Worm (Caenorhabditis elegans) whole organism, midembryonic: ENCODE measurements around the gene C09E8.1.
"Not testable (repeated sequence)": the region's sequence is repeated elsewhere in the genome, so short reads cannot be mapped to it uniquely, and the experiment has no call there.

ENCODE experiments used
- T22C8.4 ChIP-seq: fragments of 200-800 bp; sonication (Bioruptor generic); IDR thresholded peaks from 2 replicates; pipeline ENCODE4 v1.3.6; 2022; ENCODE audit warnings: missing genetic modification characterization, missing compliant biosample characterization
- cog-1 ChIP-seq: sonication (generic microtip); optimal IDR thresholded peaks from 2 replicates; lab custom pipeline; 2016; ENCODE audit warnings: missing genetic modification characterization, missing compliant biosample characterization
- flt-1 ChIP-seq: fragments of 200-800 bp; sonication (Bioruptor generic); IDR thresholded peaks from 2 replicates; pipeline ENCODE4 v1.3.6; 2022; ENCODE audit warnings: missing genetic modification characterization, missing compliant biosample characterization
- klf-2 ChIP-seq: fragments of 200-800 bp; sonication (Bioruptor generic); conservative IDR thresholded peaks from 2 replicates; pipeline ENCODE4 v1.3.6; 2022; ENCODE audit warnings: missing genetic modification reagents, missing genetic modification characterization, missing compliant biosample characterization
- med-1 ChIP-seq: sonication (generic microtip); optimal IDR thresholded peaks from 2 replicates; lab custom pipeline; 2017; ENCODE audit warnings: missing genetic modification characterization, mild to moderate bottlenecking, missing compliant biosample characterization, antibody characterized with exemption, missing genetic modification reagents; ENCODE audit not compliant: insufficient read depth
- ref-1 ChIP-seq: fragments of 200-800 bp; sonication (Bioruptor generic); conservative IDR thresholded peaks from 2 replicates; pipeline ENCODE4 v1.3.6; 2022; ENCODE audit warnings: missing genetic modification reagents, missing genetic modification characterization, missing compliant biosample characterization
- tab-1 ChIP-seq: fragments of 200-800 bp; sonication (Bioruptor generic); IDR thresholded peaks from 2 replicates; pipeline ENCODE4 v1.3.6; 2022; ENCODE audit warnings: missing genetic modification characterization, missing compliant biosample characterization
- ztf-23 ChIP-seq: fragments of 200-800 bp; sonication (Bioruptor generic); IDR thresholded peaks from 2 replicates; pipeline ENCODE4 v1.3.6; 2022; ENCODE audit warnings: missing genetic modification reagents, missing genetic modification characterization, missing compliant biosample characterization
- ztf-29 ChIP-seq: fragments of 200-800 bp; sonication (Bioruptor generic); IDR thresholded peaks from 2 replicates; pipeline ENCODE4 v1.3.6; 2022; ENCODE audit warnings: missing genetic modification reagents, missing genetic modification characterization, missing compliant biosample characterization

C09E8.1 gene

ce11 chrII:556185-556584 is at the start of gene C09E8.1, which contains the start of gene C09E8.6:
TSS of gene C09E8.1 (plus strand) at chrII:556485.
TSS of gene C09E8.6 (plus strand) at chrII:556497.
- TF ChIP-seq cog-1 (tag; lab: Kevin White, UChicago) (no peak), med-1 (GFP tag; lab: Kevin White, UChicago) (no peak), flt-1 (GFP tag; lab: Robert Waterston, UW) (no peak), ztf-23 (GFP tag; lab: Robert Waterston, UW) (no peak), tab-1 (no peak), ztf-29 (no peak), klf-2 (GFP tag; lab: Robert Waterston, UW) (no peak), T22C8.4 (GFP tag; lab: Robert Waterston, UW) (no peak), ref-1 (no peak)

ce11 chrII:508603-509002 is 47.7 kb upstream of the C09E8.1 start:
- TF ChIP-seq klf-2 (GFP tag; lab: Robert Waterston, UW) = no peak
- no peak for TF ChIP-seq flt-1 (GFP tag; lab: Robert Waterston, UW)
- TF ChIP-seq cog-1 (tag; lab: Kevin White, UChicago) = no peak
- no peak for TF ChIP-seq T22C8.4 (GFP tag; lab: Robert Waterston, UW)
- TF ChIP-seq ref-1 = no peak
- no peak for TF ChIP-seq ztf-29
- TF ChIP-seq ztf-23 (GFP tag; lab: Robert Waterston, UW) = no peak
- TF ChIP-seq med-1 (GFP tag; lab: Kevin White, UChicago) = no peak

- TF ChIP-seq tab-1 (no peak), ztf-23 (GFP tag; lab: Robert Waterston, UW) (no peak), ref-1 (no peak), ztf-29 (no peak), T22C8.4 (GFP tag; lab: Robert Waterston, UW) (no peak), flt-1 (GFP tag; lab: Robert Waterston, UW) (no peak)
Observed at ce11 chrII:509230-509629, 47.1 kb upstream of the C09E8.1 start, which contains the start of gene srh-105. TSS of gene srh-105 (minus strand) at chrII:509330.

ce11 chrII:511968-512367 is 44.3 kb upstream of the C09E8.1 start:
- TF ChIP-seq klf-2 (GFP tag; lab: Robert Waterston, UW) (no peak), T22C8.4 (GFP tag; lab: Robert Waterston, UW) (no peak), ref-1 (no peak), tab-1 (no peak), cog-1 (tag; lab: Kevin White, UChicago) (no peak), ztf-23 (GFP tag; lab: Robert Waterston, UW) (no peak), ztf-29 (no peak), flt-1 (GFP tag; lab: Robert Waterston, UW) (no peak), med-1 (GFP tag; lab: Kevin White, UChicago) (no peak)

ce11 chrII:512630-513029 is 43.7 kb upstream of the C09E8.1 start:
- TF ChIP-seq tab-1 (no peak), med-1 (GFP tag; lab: Kevin White, UChicago) (no peak), flt-1 (GFP tag; lab: Robert Waterston, UW) (no peak), ztf-23 (GFP tag; lab: Robert Waterston, UW) (no peak), T22C8.4 (GFP tag; lab: Robert Waterston, UW) (no peak), ztf-29 (no peak), cog-1 (tag; lab: Kevin White, UChicago) (no peak), klf-2 (GFP tag; lab: Robert Waterston, UW) (no peak), ref-1 (no peak)

ce11 chrII:515765-516164 is 40.5 kb upstream of the C09E8.1 start, which contains the start of gene mab-9:
TSS of gene mab-9 (plus strand) at chrII:516024.
- TF ChIP-seq tab-1 (no peak), klf-2 (GFP tag; lab: Robert Waterston, UW) (no peak), flt-1 (GFP tag; lab: Robert Waterston, UW) (no peak), ref-1 (no peak), ztf-23 (GFP tag; lab: Robert Waterston, UW) (no peak)

ce11 chrII:521720-522119 is 34.6 kb upstream of the C09E8.1 start:
- no peak for TF ChIP-seq ztf-23 (GFP tag; lab: Robert Waterston, UW)
- TF ChIP-seq cog-1 (tag; lab: Kevin White, UChicago) = no peak
- TF ChIP-seq ref-1 = no peak
- no peak for TF ChIP-seq tab-1
- no peak for TF ChIP-seq ztf-29
- TF ChIP-seq flt-1 (GFP tag; lab: Robert Waterston, UW) = no peak
- no peak for TF ChIP-seq med-1 (GFP tag; lab: Kevin White, UChicago)
- TF ChIP-seq T22C8.4 (GFP tag; lab: Robert Waterston, UW) = no peak
- TF ChIP-seq klf-2 (GFP tag; lab: Robert Waterston, UW) = no peak

- TF ChIP-seq klf-2 (GFP tag; lab: Robert Waterston, UW) (no peak), flt-1 (GFP tag; lab: Robert Waterston, UW) (no peak)
Observed at ce11 chrII:522302-522701, 34.0 kb upstream of the C09E8.1 start, which contains the start of gene slc-36.2. TSS of gene slc-36.2 (plus strand) at chrII:522602.

- TF ChIP-seq med-1 (GFP tag; lab: Kevin White, UChicago) (no peak), cog-1 (tag; lab: Kevin White, UChicago) (no peak), ztf-23 (GFP tag; lab: Robert Waterston, UW) (0 out of 2 replicates have a peak, but pooled peaks have one; percentile 20)
Observed at ce11 chrII:526375-526774, 29.9 kb upstream of the C09E8.1 start, which contains the start of gene lgc-34. TSS of gene lgc-34 (plus strand) at chrII:526574.

ce11 chrII:535226-535625 is 21.1 kb upstream of the C09E8.1 start, which contains the start of gene T27A1.3:
TSS of gene T27A1.3 (plus strand) at chrII:535526.
- TF ChIP-seq tab-1; ref-1; T22C8.4 (GFP tag; lab: Robert Waterston, UW): not testable (repeated sequence)
